Fruit fly (Drosophila melanogaster) whole organism, wandering third instar larva: Measurements from ENCODE around the gene CG3626.
"Not testable (repeated sequence)": the region's sequence is repeated elsewhere in the genome, so short reads cannot be mapped to it uniquely, and the experiment has no call there.

ENCODE experiments used
- Abd-B ChIP-seq: fragments of >200 bp; optimal IDR thresholded peaks from 2 replicates; lab custom pipeline; 2017; ENCODE audit warnings: missing biosample characterization, missing genetic modification characterization
- CG32264 ChIP-seq: fragments of 200-800 bp; sonication (Bioruptor generic); optimal IDR thresholded peaks from 2 replicates; lab custom pipeline; 2016; ENCODE audit warnings: missing biosample characterization, missing genetic modification characterization
- CrebA ChIP-seq: fragments of 200-800 bp; sonication (Bioruptor generic); optimal IDR thresholded peaks from 2 replicates; lab custom pipeline; 2016; ENCODE audit warnings: missing biosample characterization, mild to moderate bottlenecking, missing genetic modification characterization, borderline replicate concordance
- Dif ChIP-seq: fragments of 200-275, 200-300 bp; sonication (Bioruptor generic); optimal IDR thresholded peaks from 2 replicates; lab custom pipeline; 2018; ENCODE audit warnings: missing biosample characterization, missing genetic modification characterization; ENCODE audit not compliant: partially characterized antibody
- GATAd ChIP-seq: sonication (Bioruptor generic); optimal IDR thresholded peaks from 2 replicates; lab custom pipeline; 2016; ENCODE audit warnings: missing biosample characterization, missing genetic modification characterization
- HLH106 ChIP-seq: fragments of 200-800 bp; optimal IDR thresholded peaks from 3 replicates; lab custom pipeline; 2019; ENCODE audit warnings: missing biosample characterization, mild to moderate bottlenecking, missing genetic modification characterization, moderate library complexity
- Hr78 ChIP-seq: fragments of >200 bp; optimal IDR thresholded peaks from 2 replicates; lab custom pipeline; 2017; ENCODE audit warnings: missing biosample characterization, missing genetic modification characterization
- Hr83 ChIP-seq: fragments of 200-300 bp; sonication (Bioruptor generic); optimal IDR thresholded peaks from 2 replicates; lab custom pipeline; 2016; ENCODE audit warnings: missing biosample characterization, mild to moderate bottlenecking, missing genetic modification characterization, moderate library complexity; ENCODE audit not compliant: poor library complexity, severe bottlenecking
- Vsx2 ChIP-seq: fragments of 200-300, 225-300 bp; sonication (Bioruptor generic); optimal IDR thresholded peaks from 2 replicates; lab custom pipeline; 2018; ENCODE audit warnings: missing biosample characterization, missing genetic modification characterization; ENCODE audit not compliant: partially characterized antibody
- br ChIP-seq: fragments of 200-800 bp; sonication (Bioruptor generic); optimal IDR thresholded peaks from 2 replicates; lab custom pipeline; 2016; ENCODE audit warnings: missing biosample characterization, missing genetic modification characterization
- foxo ChIP-seq, 2 experiments: fragments of 200-800 bp; sonication (Bioruptor generic); optimal IDR thresholded peaks; 2 replicates in 1 of 2; 3 replicates in 1 of 2; lab custom pipeline; 2016 to 2017; ENCODE audit warnings: missing biosample characterization in 2 of 2, missing genetic modification characterization in 2 of 2
- psq ChIP-seq: fragments of 200-800 bp; sonication (Bioruptor generic); optimal IDR thresholded peaks from 3 replicates; lab custom pipeline; 2017; ENCODE audit warnings: missing biosample characterization, mild to moderate bottlenecking, missing genetic modification characterization, moderate library complexity
- rgr ChIP-seq: fragments of 200-800 bp; sonication (Bioruptor generic); optimal IDR thresholded peaks from 3 replicates; lab custom pipeline; 2016; ENCODE audit warnings: missing biosample characterization, mild to moderate bottlenecking, missing genetic modification characterization
- sage ChIP-seq: fragments of 200-800 bp; sonication (Bioruptor generic); optimal IDR thresholded peaks from 2 replicates; lab custom pipeline; 2016; ENCODE audit warnings: missing biosample characterization, mild to moderate bottlenecking, missing genetic modification characterization

- not testable (repeated sequence) for TF ChIP-seq CG32264 (GFP tag; lab: Kevin White, UChicago); br (GFP tag; lab: Kevin White, UChicago); psq (GFP tag; lab: Kevin White, UChicago); foxo (GFP tag; optimal IDR thresholded peaks at IDR 0.05; lab: Kevin White, UChicago); GATAd (GFP tag; lab: Kevin White, UChicago); Abd-B (GFP tag; lab: Kevin White, UChicago); Hr83 (GFP tag; lab: Kevin White, UChicago); sage (GFP tag; lab: Kevin White, UChicago); rgr (GFP tag; lab: Kevin White, UChicago); Hr78 (GFP tag; lab: Kevin White, UChicago); CrebA (GFP tag; lab: Kevin White, UChicago); HLH106 (tag; lab: Kevin White, UChicago); Dif; Vsx2
These were observed 47.0 kb upstream of the CG3626 start, which contains the start of gene NO66 for dm6 chrX:4319240-4319639.
